Fruit fly (Drosophila melanogaster) whole organism, embryonic: Measurements from ENCODE around the gene Agpat1.

Experiments
- Atf-2 ChIP-seq: fragments of 200-800 bp; sonication (Bioruptor generic); optimal IDR thresholded peaks from 2 replicates; lab custom pipeline; 2016; ENCODE audit warnings: missing biosample characterization, missing genetic modification characterization
- Bdp1 ChIP-seq: fragments of 200-800 bp; sonication (Bioruptor generic); optimal IDR thresholded peaks from 3 replicates; lab custom pipeline; 2016; ENCODE audit warnings: missing biosample characterization, missing genetic modification characterization
- CG1024 ChIP-seq: fragments of 200-800 bp; sonication (Bioruptor generic); IDR thresholded peaks from 2 replicates; pipeline ENCODE4 v1.3.6; 2022; ENCODE audit warnings: missing biosample characterization, missing genetic modification characterization
- CG10366 ChIP-seq: fragments of 200-800 bp; sonication (Bioruptor generic); IDR thresholded peaks from 2 replicates; pipeline ENCODE4 v1.3.6; 2022; ENCODE audit warnings: missing biosample characterization, missing genetic modification characterization
- CG10654 ChIP-seq: fragments of 200-800 bp; sonication (Bioruptor generic); optimal IDR thresholded peaks from 2 replicates; lab custom pipeline; 2016; ENCODE audit warnings: missing biosample characterization, missing genetic modification characterization
- CG10959 ChIP-seq: fragments of 200-800 bp; sonication (Bioruptor generic); IDR thresholded peaks from 2 replicates; pipeline ENCODE4 v1.3.6; 2022; ENCODE audit warnings: missing biosample characterization, missing genetic modification characterization
- CG11085 ChIP-seq: fragments of 200-800 bp; sonication (Bioruptor generic); IDR thresholded peaks from 2 replicates; pipeline ENCODE4 v1.3.6; 2022; ENCODE audit warnings: missing biosample characterization, missing genetic modification characterization
- CG12236 ChIP-seq: fragments of 200-800 bp; sonication (Bioruptor generic); optimal IDR thresholded peaks from 2 replicates; lab custom pipeline; 2016; ENCODE audit warnings: missing biosample characterization, missing genetic modification characterization
- CG12659 ChIP-seq: fragments of 200-800 bp; sonication (Bioruptor generic); optimal IDR thresholded peaks from 3 replicates; lab custom pipeline; 2017; ENCODE audit warnings: mild to moderate bottlenecking, missing biosample characterization, missing genetic modification reagents, missing genetic modification characterization
- CG13424 ChIP-seq: fragments of 200-800 bp; sonication (Bioruptor generic); optimal IDR thresholded peaks from 2 replicates; lab custom pipeline; 2019; ENCODE audit warnings: missing biosample characterization, mild to moderate bottlenecking, missing genetic modification characterization, moderate library complexity
- CG14667 ChIP-seq: fragments of 200-800 bp; sonication (Bioruptor generic); IDR thresholded peaks from 2 replicates; pipeline ENCODE4 v1.3.6; 2022; ENCODE audit warnings: missing biosample characterization, missing genetic modification characterization
- CG15514 ChIP-seq: fragments of 200-800 bp; sonication (Bioruptor generic); optimal IDR thresholded peaks from 3 replicates; lab custom pipeline; 2017; ENCODE audit warnings: missing biosample characterization, missing genetic modification characterization, mild to moderate bottlenecking, moderate library complexity, missing genetic modification reagents
- CG1602 ChIP-seq: fragments of 200-800 bp; sonication (Bioruptor generic); optimal IDR thresholded peaks from 3 replicates; lab custom pipeline; 2016; ENCODE audit warnings: missing biosample characterization, missing genetic modification characterization
- CG16779 ChIP-seq: fragments of 200-800 bp; sonication (Bioruptor generic); IDR thresholded peaks from 2 replicates; pipeline ENCODE4 v1.3.6; 2022; ENCODE audit warnings: missing biosample characterization, missing genetic modification characterization
- CG16815 ChIP-seq: fragments of 200-800 bp; sonication (Bioruptor generic); optimal IDR thresholded peaks from 3 replicates; lab custom pipeline; 2017; ENCODE audit warnings: missing biosample characterization, mild to moderate bottlenecking, missing genetic modification characterization
- CG16863 ChIP-seq: fragments of 200-800 bp; sonication (Bioruptor generic); optimal IDR thresholded peaks from 3 replicates; lab custom pipeline; 2016; ENCODE audit warnings: missing biosample characterization, missing genetic modification characterization
- CG17359 ChIP-seq: fragments of 200-800 bp; sonication (Bioruptor generic); optimal IDR thresholded peaks from 3 replicates; lab custom pipeline; 2018; ENCODE audit warnings: missing biosample characterization, mild to moderate bottlenecking, missing genetic modification characterization, moderate library complexity
- CG17802 ChIP-seq: fragments of 200-800 bp; sonication (Bioruptor generic); optimal IDR thresholded peaks from 2 replicates; lab custom pipeline; 2018; ENCODE audit warnings: missing biosample characterization, mild to moderate bottlenecking, missing genetic modification characterization, moderate library complexity
- CG2712 ChIP-seq: fragments of 200-800 bp; optimal IDR thresholded peaks from 3 replicates; lab custom pipeline; 2019; ENCODE audit warnings: missing biosample characterization, mild to moderate bottlenecking, missing genetic modification characterization, moderate library complexity
- CG3065 ChIP-seq: fragments of 200-800 bp; sonication (Bioruptor generic); optimal IDR thresholded peaks from 2 replicates; lab custom pipeline; 2016; ENCODE audit warnings: missing biosample characterization, missing genetic modification characterization
- CG31365 ChIP-seq: fragments of 200-800 bp; sonication (Bioruptor generic); optimal IDR thresholded peaks from 2 replicates; lab custom pipeline; 2018; ENCODE audit warnings: missing biosample characterization, mild to moderate bottlenecking, missing genetic modification characterization
- CG3726 ChIP-seq: fragments of 200-800 bp; sonication (Bioruptor generic); IDR thresholded peaks from 3 replicates; pipeline ENCODE4, ENCODE4 v1.3.6; 2022; ENCODE audit warnings: missing biosample characterization, missing genetic modification characterization
- CG5245 ChIP-seq: fragments of 200-800 bp; sonication (Bioruptor generic); optimal IDR thresholded peaks from 3 replicates; lab custom pipeline; 2016; ENCODE audit warnings: missing biosample characterization, missing genetic modification characterization
- CG5953 ChIP-seq: fragments of 200-800 bp; sonication (Bioruptor generic); IDR thresholded peaks from 2 replicates; pipeline ENCODE4 v1.3.6; 2022; ENCODE audit warnings: missing biosample characterization, missing genetic modification characterization
- CG7928 ChIP-seq: fragments of 200-800 bp; sonication (Bioruptor generic); optimal IDR thresholded peaks from 2 replicates; lab custom pipeline; 2017; ENCODE audit warnings: missing biosample characterization, mild to moderate bottlenecking, missing genetic modification characterization
- CG7963 ChIP-seq: fragments of 200-800 bp; sonication (Bioruptor generic); IDR thresholded peaks from 3 replicates; pipeline ENCODE4 v1.3.6; 2022; ENCODE audit warnings: missing biosample characterization, missing genetic modification characterization; ENCODE audit not compliant: partially characterized antibody
- CG8281 ChIP-seq: fragments of 200-800 bp; sonication (Bioruptor generic); optimal IDR thresholded peaks from 2 replicates; lab custom pipeline; 2018; ENCODE audit warnings: missing biosample characterization, mild to moderate bottlenecking, missing genetic modification characterization, moderate library complexity
- CTCF ChIP-seq: fragments of 200-800 bp; sonication (Bioruptor generic); optimal IDR thresholded peaks from 2 replicates; lab custom pipeline; 2017; ENCODE audit warnings: missing biosample characterization, mild to moderate bottlenecking, missing genetic modification characterization, moderate library complexity
- D ChIP-seq, 2 experiments: fragments of 200-800 bp in 1 of 2; fragments of >200 bp in 1 of 2; sonication (Bioruptor generic) in 1 of 2; optimal IDR thresholded peaks; 2 replicates in 1 of 2; 3 replicates in 1 of 2; lab custom pipeline; 2017; ENCODE audit warnings: mild to moderate bottlenecking in 1 of 2, missing biosample characterization in 1 of 2, missing genetic modification characterization in 1 of 2, missing genetic modification reagents in 1 of 2
- Dip2 ChIP-seq: fragments of 200-800 bp; sonication (Bioruptor generic); IDR thresholded peaks from 2 replicates; pipeline ENCODE4 v1.3.6; 2022; ENCODE audit warnings: missing biosample characterization, missing genetic modification characterization
- Ets97D ChIP-seq: fragments of 200-800 bp; sonication (Bioruptor generic); optimal IDR thresholded peaks from 3 replicates; lab custom pipeline; 2016; ENCODE audit warnings: missing biosample characterization, missing genetic modification characterization
- MBD-R2 ChIP-seq: fragments of 200-800 bp; sonication (Bioruptor generic); IDR thresholded peaks from 2 replicates; pipeline ENCODE4 v1.3.6; 2022; ENCODE audit warnings: missing biosample characterization, missing genetic modification characterization
- Rx ChIP-seq: fragments of 200-800 bp; sonication (Bioruptor generic); IDR thresholded peaks from 2 replicates; pipeline ENCODE4 v1.3.6; 2022; ENCODE audit warnings: missing biosample characterization, missing genetic modification characterization
- ara ChIP-seq: fragments of 200-800 bp; sonication (Bioruptor generic); IDR thresholded peaks from 2 replicates; pipeline ENCODE4 v1.3.6; 2022; ENCODE audit warnings: missing biosample characterization, missing genetic modification characterization
- ash1 ChIP-seq: fragments of 200-800 bp; sonication (Bioruptor generic); optimal IDR thresholded peaks from 2 replicates; lab custom pipeline; 2018; ENCODE audit warnings: missing biosample characterization, mild to moderate bottlenecking, missing genetic modification characterization
- az2 ChIP-seq: fragments of 200-800 bp; sonication (Bioruptor generic); optimal IDR thresholded peaks from 3 replicates; lab custom pipeline; 2016; ENCODE audit warnings: missing biosample characterization, missing genetic modification characterization
- bigmax ChIP-seq: fragments of 200-800 bp; sonication (Bioruptor generic); optimal IDR thresholded peaks from 2 replicates; lab custom pipeline; 2018; ENCODE audit warnings: missing biosample characterization, mild to moderate bottlenecking, missing genetic modification characterization
- caup ChIP-seq: fragments of 200-800 bp; sonication (Bioruptor generic); optimal IDR thresholded peaks from 3 replicates; lab custom pipeline; 2017; ENCODE audit warnings: missing biosample characterization, mild to moderate bottlenecking, missing genetic modification characterization, moderate library complexity; ENCODE audit not compliant: severe bottlenecking
- chm ChIP-seq: fragments of 200-800 bp; sonication (Bioruptor generic); IDR thresholded peaks from 2 replicates; pipeline ENCODE4 v1.3.6; 2022; ENCODE audit warnings: missing biosample characterization, missing genetic modification characterization
- ind ChIP-seq: fragments of 200-800 bp; sonication (Bioruptor generic); optimal IDR thresholded peaks from 3 replicates; lab custom pipeline; 2016; ENCODE audit warnings: missing biosample characterization, missing genetic modification characterization
- jumu ChIP-seq: fragments of 200-800 bp; sonication (Bioruptor generic); optimal IDR thresholded peaks from 3 replicates; lab custom pipeline; 2016; ENCODE audit warnings: missing biosample characterization, missing genetic modification characterization
- knrl ChIP-seq: fragments of 200-800 bp; sonication (Bioruptor generic); IDR thresholded peaks from 3 replicates; pipeline ENCODE4 v1.3.6; 2022; ENCODE audit warnings: missing biosample characterization, missing genetic modification characterization; ENCODE audit not compliant: partially characterized antibody
- onecut ChIP-seq: fragments of 200-800 bp; sonication (Bioruptor generic); IDR thresholded peaks from 2 replicates; pipeline ENCODE4 v1.3.6; 2022; ENCODE audit warnings: missing biosample characterization, missing genetic modification characterization
- pum ChIP-seq: fragments of 200-800 bp; sonication (Bioruptor generic); optimal IDR thresholded peaks from 2 replicates; lab custom pipeline; 2016; ENCODE audit warnings: missing biosample characterization, missing genetic modification characterization
- run ChIP-seq: fragments of 200-800 bp; sonication (Bioruptor generic); optimal IDR thresholded peaks from 3 replicates; lab custom pipeline; 2018; ENCODE audit warnings: missing biosample characterization, mild to moderate bottlenecking, missing genetic modification characterization
- schlank ChIP-seq: fragments of 200-800 bp; sonication (Bioruptor generic); optimal IDR thresholded peaks from 2 replicates; lab custom pipeline; 2018; ENCODE audit warnings: missing biosample characterization, mild to moderate bottlenecking, missing genetic modification characterization
- sens ChIP-seq: fragments of 200-800 bp; sonication (Bioruptor generic); peaks from one replicate; lab custom pipeline; 2016; ENCODE audit warnings: missing biosample characterization, missing genetic modification characterization
- sens-2 ChIP-seq: fragments of 200-800 bp; sonication (Bioruptor generic); IDR thresholded peaks from 2 replicates; pipeline ENCODE4 v1.3.6; 2022; ENCODE audit warnings: missing biosample characterization, missing genetic modification characterization
- sisA ChIP-seq: fragments of 200-800 bp; sonication (Bioruptor generic); IDR thresholded peaks from 2 replicates; pipeline ENCODE4 v1.3.6; 2022; ENCODE audit warnings: missing biosample characterization, missing genetic modification characterization
- sr ChIP-seq: fragments of 200-800 bp; sonication (Bioruptor generic); IDR thresholded peaks from 3 replicates; pipeline ENCODE4 v1.3.6; 2022; ENCODE audit warnings: missing biosample characterization, missing genetic modification characterization

Agpat1 gene

dm6 chrX:12719152-12719779, 45.8 kb upstream of the Agpat1 start (continued):
- TF ChIP-seq CG16863 (GFP tag; lab: Kevin White, UChicago) (peak; percentile 67), ash1 (GFP tag; lab: Kevin White, UChicago) (no peak), ara (peak; percentile 49; the same call in 1 of the 2 replicates), caup (peak; percentile 72), Atf-2 (peak; percentile 69), sens (GFP tag; lab: Kevin White, UChicago) (peak; percentile 96), bigmax (no peak), az2 (peak; percentile 74), CG17802 (tag; lab: Kevin White, UChicago) (peak; percentile 46), onecut (GFP tag; lab: Robert Waterston, UW) (peak; percentile 79), CG13424 (tag; lab: Kevin White, UChicago) (peak; percentile 64), sens-2 (GFP tag; lab: Robert Waterston, UW) (peak; percentile 67), CG12236 (GFP tag; lab: Kevin White, UChicago) (peak; percentile 17), CG1024 (GFP tag; lab: Robert Waterston, UW) (peak; percentile 36; the same call in 1 of the 2 replicates), pum (GFP tag; lab: Kevin White, UChicago) (peak; percentile 75), CTCF (GFP tag; lab: Kevin White, UChicago) (no peak), CG12659 (peak; percentile 57), CG31365 (no peak), CG14667 (peak; percentile 39; the same call in 1 of the 2 replicates), CG11085 (peak; percentile 51; the same call in 1 of the 2 replicates), Bdp1 (GFP tag; lab: Kevin White, UChicago) (peak; percentile 69), CG3065 (no peak), CG5953 (GFP tag; lab: Robert Waterston, UW) (no peak), jumu (GFP tag; lab: Kevin White, UChicago) (peak; percentile 70), D (optimal IDR thresholded peaks at IDR 0.05; lab: Kevin White, UChicago) (no peak), D (GFP tag; optimal IDR thresholded peaks at IDR 0.05; lab: Kevin White, UChicago) (peak; percentile 72), CG10959 (GFP tag; lab: Robert Waterston, UW) (0 out of 2 replicates have a peak, but pooled peaks have one; percentile 44), CG16815 (GFP tag; lab: Kevin White, UChicago) (peak; percentile 62), chm (GFP tag; lab: Robert Waterston, UW) (0 out of 2 replicates have a peak, but pooled peaks have one; percentile 30), Dip2 (GFP tag; lab: Robert Waterston, UW) (no peak), knrl (GFP tag; lab: Robert Waterston, UW) (no peak), CG3726 (GFP tag; lab: Robert Waterston, UW) (no peak), CG1602 (GFP tag; lab: Kevin White, UChicago) (peak; percentile 69), ind (GFP tag; lab: Kevin White, UChicago) (peak; percentile 80), CG7928 (GFP tag; lab: Kevin White, UChicago) (peak; percentile 2), CG2712 (peak; percentile 68), schlank (tag; lab: Kevin White, UChicago) (peak; percentile 9), sisA (GFP tag; lab: Robert Waterston, UW) (peak; percentile 66), CG8281 (tag; lab: Kevin White, UChicago) (peak; percentile 27), run (peak; percentile 15), CG7963 (no peak), MBD-R2 (GFP tag; lab: Robert Waterston, UW) (peak; percentile 25; the same call in 1 of the 2 replicates), sr (no peak), CG10654 (peak; percentile 68), CG17359 (tag; lab: Kevin White, UChicago) (peak; percentile 75), CG16779 (GFP tag; lab: Robert Waterston, UW) (no peak), Ets97D (GFP tag; lab: Kevin White, UChicago) (no peak), CG10366 (GFP tag; lab: Robert Waterston, UW) (peak; percentile 60; the same call in 1 of the 2 replicates), Rx (GFP tag; lab: Robert Waterston, UW) (peak; percentile 69), CG15514 (GFP tag; lab: Kevin White, UChicago) (peak; percentile 37), CG5245 (GFP tag; lab: Kevin White, UChicago) (peak; percentile 65)
